Worm (Caenorhabditis elegans): ENCODE results near the gene acaa-2.

acaa-2 gene

ce11 chrIII:13380881-13381280, 36.1 kb downstream of the acaa-2 start (continued):
- TF ChIP-seq zag-1 (tag; optimal IDR thresholded peaks at IDR 0.05) (no peak), lin-29 (GFP tag; IDR thresholded peaks at IDR 0.05) (no peak)

DNA sequence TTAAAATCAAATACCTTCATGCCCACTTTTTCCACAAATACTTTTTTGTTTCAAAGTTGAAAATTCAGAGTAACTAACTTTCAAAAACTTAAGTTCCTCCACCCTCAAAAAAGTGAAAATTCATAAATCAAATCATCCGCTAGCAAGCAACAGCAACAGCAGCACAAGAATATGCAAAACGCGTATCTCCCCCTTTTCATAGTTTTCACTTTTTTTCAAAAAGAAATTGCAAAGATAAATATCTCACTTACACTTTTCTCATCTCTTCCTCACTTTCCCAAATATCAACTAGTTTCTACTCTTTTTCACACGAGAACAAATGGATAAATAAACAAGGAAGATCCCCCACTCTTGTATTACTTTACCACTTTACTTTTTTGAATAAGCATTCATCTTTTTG, 36.9 kb downstream of the acaa-2 start:
- no peak for TF ChIP-seq duxl-1 (tag; optimal IDR thresholded peaks at IDR 0.05; ENCODE audit: poor library complexity)
- no peak for TF ChIP-seq F26F4.8 (GFP tag; conservative IDR thresholded peaks at IDR 0.05)
- TF ChIP-seq aha-1 (tag) = no peak
- TF ChIP-seq egl-27 (tag; optimal IDR thresholded peaks at IDR 0.05) = no peak
- TF ChIP-seq daf-12 (tag; optimal IDR thresholded peaks at IDR 0.05) = no peak
- no peak for TF ChIP-seq nhr-28 (tag; optimal IDR thresholded peaks at IDR 0.05)

DNA sequence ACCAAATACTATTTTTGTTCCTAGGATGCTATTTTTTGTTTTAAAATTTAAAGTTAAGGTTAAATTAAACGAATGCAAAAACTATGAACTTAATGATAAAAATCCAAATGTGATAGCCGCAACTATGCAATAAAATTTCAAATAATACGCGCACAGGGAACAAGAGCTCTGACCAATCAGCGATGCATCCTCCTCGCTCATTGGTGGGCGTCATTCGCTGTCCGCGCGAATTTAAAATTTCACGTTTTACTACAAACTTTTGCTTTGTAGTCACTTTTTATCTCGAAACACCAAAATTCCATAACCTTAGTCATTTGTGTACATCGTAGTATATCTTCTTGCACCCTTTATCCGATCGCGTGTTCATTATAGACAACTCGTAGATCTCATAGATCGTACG, 38.4 kb downstream of the acaa-2 start:
- TF ChIP-seq zag-1 (tag; optimal IDR thresholded peaks at IDR 0.05) (no peak), nhr-42 (GFP tag; IDR thresholded peaks at IDR 0.05) (no peak), pha-4 (GFP tag; IDR thresholded peaks at IDR 0.05) (no peak), pha-4 (tag; optimal IDR thresholded peaks at IDR 0.05) (no peak), ctbp-1 (GFP tag; IDR thresholded peaks at IDR 0.05) (no peak), spr-1 (tag; optimal IDR thresholded peaks at IDR 0.05) (no peak), dmd-8 (GFP tag; IDR thresholded peaks at IDR 0.05) (no peak), vab-7 (GFP tag; IDR thresholded peaks at IDR 0.05) (no peak), zfp-2 (tag; optimal IDR thresholded peaks at IDR 0.05) (no peak), hlh-30 (tag; optimal IDR thresholded peaks at IDR 0.05; ENCODE audit: insufficient read depth) (no peak)

ce11 chrIII:13385850-13386249, 41.1 kb downstream of the acaa-2 start, which contains the start of gene T03F6.4:
Gene T03F6.4, plus strand, starts transcription at chrIII:13386150.
- TF ChIP-seq lin-15B (tag; optimal IDR thresholded peaks at IDR 0.05) = no peak
- no peak for TF ChIP-seq nhr-10 (tag; optimal IDR thresholded peaks at IDR 0.05)
- TF ChIP-seq mes-2 (tag; optimal IDR thresholded peaks at IDR 0.05; ENCODE audit: poor library complexity, severe bottlenecking) = no peak
- no peak for TF ChIP-seq fkh-10 (GFP tag; optimal IDR thresholded peaks at IDR 0.05)
- no peak for TF ChIP-seq nhr-102 (tag; optimal IDR thresholded peaks at IDR 0.05)
- no peak for TF ChIP-seq unc-130 (GFP tag; optimal IDR thresholded peaks at IDR 0.05)
- no peak for TF ChIP-seq lin-1 (GFP tag; IDR thresholded peaks at IDR 0.05)
- no peak for TF ChIP-seq ztf-11 (tag; optimal IDR thresholded peaks at IDR 0.05)
- no peak for TF ChIP-seq ZK337.2 (GFP tag; IDR thresholded peaks at IDR 0.05)
- no peak for TF ChIP-seq F37D6.2 (tag; optimal IDR thresholded peaks at IDR 0.05)
- TF ChIP-seq nhr-11 (tag; optimal IDR thresholded peaks at IDR 0.05) = no peak
- no peak for TF ChIP-seq unc-62 (GFP tag; optimal IDR thresholded peaks at IDR 0.05 in 1 of 2)
- TF ChIP-seq unc-62 (tag; optimal IDR thresholded peaks at IDR 0.05) = no peak
- no peak for TF ChIP-seq lir-3 (tag; optimal IDR thresholded peaks at IDR 0.05)

- TF ChIP-seq T26A8.4 (GFP tag; IDR thresholded peaks at IDR 0.05) (no peak), dmd-6 (GFP tag; IDR thresholded peaks at IDR 0.05) (peak; percentile 23; the same call in 1 of the 2 replicates), dpl-1 (GFP tag; optimal IDR thresholded peaks at IDR 0.05) (no peak), aha-1 (tag) (no peak), zfp-2 (tag; optimal IDR thresholded peaks at IDR 0.05) (no peak), lin-15B (tag; optimal IDR thresholded peaks at IDR 0.05) (no peak), dmd-9 (GFP tag; IDR thresholded peaks at IDR 0.05) (no peak), php-3 (GFP tag; IDR thresholded peaks at IDR 0.05) (peak; percentile 66; the same call in 1 of the 2 replicates), aly-2 (tag; optimal IDR thresholded peaks at IDR 0.05) (no peak), fos-1 (tag; optimal IDR thresholded peaks at IDR 0.05) (no peak), nhr-111 (GFP tag; optimal IDR thresholded peaks at IDR 0.05) (no peak), spr-3 (GFP tag; optimal IDR thresholded peaks at IDR 0.05) (no peak), nhr-42 (GFP tag; IDR thresholded peaks at IDR 0.05) (no peak), daf-12 (tag; optimal IDR thresholded peaks at IDR 0.05) (no peak), unc-130 (GFP tag; optimal IDR thresholded peaks at IDR 0.05) (no peak), jun-1 (tag; optimal IDR thresholded peaks at IDR 0.05) (no peak), sdz-12 (GFP tag; optimal IDR thresholded peaks at IDR 0.05) (no peak), F10B5.3 (tag; optimal IDR thresholded peaks at IDR 0.05) (no peak), gei-8 (GFP tag; optimal IDR thresholded peaks at IDR 0.05) (no peak), tra-1 (GFP tag; IDR thresholded peaks at IDR 0.05) (no peak), daf-16 (GFP tag; optimal IDR thresholded peaks at IDR 0.05) (no peak), daf-16 (tag; optimal IDR thresholded peaks at IDR 0.05) (peak; percentile 89)
These were observed 43.9 kb downstream of the acaa-2 start for ce11 chrIII:13388621-13389020.

Data from whole organism, L4 larva.